Fruit fly (Drosophila melanogaster): ENCODE data around the gene Cpr65Ay.

Cpr65Ay gene

DNA sequence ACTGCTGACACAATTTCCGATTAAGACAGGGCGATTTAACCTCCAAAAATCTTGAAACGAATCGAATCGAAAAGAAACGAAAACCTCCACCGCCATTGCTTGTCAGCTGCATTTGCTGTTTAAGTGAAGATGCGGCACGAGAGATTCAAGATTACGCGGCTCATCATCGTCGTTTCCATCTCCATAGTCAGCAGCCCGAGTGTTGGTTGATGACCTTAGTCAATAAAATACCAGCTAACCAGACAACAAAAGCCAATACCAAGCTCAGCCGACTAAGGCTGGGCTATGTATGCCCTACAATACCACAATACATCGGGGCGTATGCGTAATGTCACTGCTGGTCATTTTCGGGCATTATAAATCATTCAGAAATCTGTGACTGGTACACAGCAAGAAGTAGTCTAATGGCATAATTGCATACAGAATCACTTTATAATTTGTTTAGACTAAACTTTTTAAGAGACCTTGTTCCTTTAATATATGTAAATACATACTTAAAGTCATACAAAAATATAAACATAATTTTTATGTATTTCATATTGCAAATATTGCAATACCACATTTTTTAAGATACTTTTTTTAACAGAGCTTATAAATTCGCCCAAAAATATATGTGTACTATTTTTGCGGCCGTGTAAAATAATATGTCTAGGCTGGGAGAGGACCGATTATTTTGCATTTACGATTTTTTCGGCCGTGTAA lies 17.5 kb downstream of the Cpr65Ay start (continued):
- no peak for TF ChIP-seq CG2875 (GFP tag; optimal IDR thresholded peaks at IDR 0.05)
- TF ChIP-seq CG11695 (GFP tag; IDR thresholded peaks at IDR 0.05), result 0 out of 3 replicates have a peak, but pooled peaks have one; percentile 17
- TF ChIP-seq sd (tag; optimal IDR thresholded peaks at IDR 0.05), result peak; percentile 12
- no peak for TF ChIP-seq CG10543 (GFP tag; optimal IDR thresholded peaks at IDR 0.05)
- peak; percentile 27 for TF ChIP-seq CG11504 (tag; optimal IDR thresholded peaks at IDR 0.05)
- 0 out of 2 replicates have a peak, but pooled peaks have one; percentile 10 for TF ChIP-seq slbo (GFP tag; IDR thresholded peaks at IDR 0.05)
- TF ChIP-seq CG7556 (GFP tag; optimal IDR thresholded peaks at IDR 0.05), result peak; percentile 10
- 0 out of 3 replicates have a peak, but pooled peaks have one; percentile 10 for TF ChIP-seq otp (GFP tag; IDR thresholded peaks at IDR 0.05)
- TF ChIP-seq CG14441 (GFP tag; IDR thresholded peaks at IDR 0.05), result peak; percentile 24; the same call in 1 of the 2 replicates
- peak; percentile 20 for TF ChIP-seq grau (tag; optimal IDR thresholded peaks at IDR 0.05)
- peak; percentile 14; the same call in 1 of the 3 replicates for TF ChIP-seq tgo (GFP tag; IDR thresholded peaks at IDR 0.05)
- TF ChIP-seq exex (tag; optimal IDR thresholded peaks at IDR 0.05), result no peak
- TF ChIP-seq Mad (GFP tag; optimal IDR thresholded peaks at IDR 0.05), result no peak
- TF ChIP-seq CG8290 (GFP tag; optimal IDR thresholded peaks at IDR 0.05), result no peak
- TF ChIP-seq CG8290 (tag; optimal IDR thresholded peaks at IDR 0.05), result peak in 1 of 2 experiments; percentile 35
- peak; percentile 17 for TF ChIP-seq CG12769 (tag; optimal IDR thresholded peaks at IDR 0.05)
- no peak for TF ChIP-seq NfI (GFP tag; optimal IDR thresholded peaks at IDR 0.05)
- 0 out of 3 replicates have a peak, but pooled peaks have one; percentile 22 for TF ChIP-seq row (GFP tag; IDR thresholded peaks at IDR 0.05)
- peak; percentile 0 for TF ChIP-seq unpg (GFP tag; optimal IDR thresholded peaks at IDR 0.05)

DNA sequence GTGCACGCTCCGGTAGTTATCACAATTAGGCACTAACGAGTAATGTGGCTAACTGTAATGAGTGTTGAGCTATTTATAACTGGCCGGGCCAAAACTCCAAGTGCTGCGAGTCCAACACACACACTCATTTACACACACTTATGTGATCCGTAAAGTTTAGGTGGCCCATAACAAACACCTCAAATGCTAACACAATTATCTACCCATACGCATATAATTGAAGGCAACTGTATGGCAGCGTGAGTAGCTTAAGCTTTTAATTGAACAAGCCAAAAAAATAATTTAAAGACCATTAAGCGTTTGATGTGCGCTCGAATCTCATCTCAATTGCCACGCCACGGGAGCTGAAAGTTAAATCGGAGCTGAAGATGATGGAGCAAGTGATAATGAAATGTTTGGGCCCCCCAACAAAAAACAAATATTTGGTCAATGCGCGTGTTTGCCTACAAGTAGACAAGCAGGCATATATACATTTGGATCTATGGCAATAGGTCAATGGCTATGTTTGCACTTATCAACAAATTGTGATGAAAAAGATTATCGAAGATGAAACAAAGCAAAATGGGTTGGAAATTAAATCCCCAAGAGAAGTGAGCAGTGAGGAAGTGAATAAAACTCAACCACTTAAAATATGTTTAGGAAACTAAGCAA lies 18.4 kb downstream of the Cpr65Ay start, which contains the start of gene Cpr65Av:
Cpr65Av (minus strand) TSS at position 51 of the 651 bp plus-strand sequence.
- TF ChIP-seq CG14710 (tag; optimal IDR thresholded peaks at IDR 0.05), result no peak
- peak; percentile 10 for TF ChIP-seq CG10209 (GFP tag; optimal IDR thresholded peaks at IDR 0.05)
- no peak for TF ChIP-seq disco-r (GFP tag; optimal IDR thresholded peaks at IDR 0.05)
- TF ChIP-seq CG17912 (GFP tag; optimal IDR thresholded peaks at IDR 0.05), result peak; percentile 13
- no peak for TF ChIP-seq tin (GFP tag; optimal IDR thresholded peaks at IDR 0.05)
- TF ChIP-seq Xrp1 (GFP tag; IDR thresholded peaks at IDR 0.05), result no peak
- TF ChIP-seq sisA (GFP tag; IDR thresholded peaks at IDR 0.05), result no peak
- no peak for TF ChIP-seq row (GFP tag; IDR thresholded peaks at IDR 0.05)
- no peak for TF ChIP-seq Meics (GFP tag; optimal IDR thresholded peaks at IDR 0.05)
- no peak for TF ChIP-seq bbx (GFP tag; IDR thresholded peaks at IDR 0.05; ENCODE audit: partially characterized antibody)
- no peak for TF ChIP-seq esg (GFP tag; conservative IDR thresholded peaks at IDR 0.05)
- TF ChIP-seq CG10462 (GFP tag; optimal IDR thresholded peaks at IDR 0.05), result no peak
- no peak for TF ChIP-seq CG11696 (GFP tag; IDR thresholded peaks at IDR 0.05)
- no peak for TF ChIP-seq CG42726 (GFP tag; IDR thresholded peaks at IDR 0.05; ENCODE audit: partially characterized antibody)
- TF ChIP-seq CG15696 (tag; optimal IDR thresholded peaks at IDR 0.05), result peak; percentile 13
- TF ChIP-seq gcm2 (GFP tag; optimal IDR thresholded peaks at IDR 0.05), result no peak
- TF ChIP-seq Ets97D (GFP tag; optimal IDR thresholded peaks at IDR 0.05), result no peak
- no peak for TF ChIP-seq CG3065 (GFP tag; optimal IDR thresholded peaks at IDR 0.05)
- TF ChIP-seq otp (GFP tag; IDR thresholded peaks at IDR 0.05), result peak; percentile 17; the same call in 1 of the 3 replicates
- no peak for TF ChIP-seq CG9876 (GFP tag; optimal IDR thresholded peaks at IDR 0.05)
- peak; percentile 2 for TF ChIP-seq CG18599 (GFP tag; optimal IDR thresholded peaks at IDR 0.05)
- no peak for TF ChIP-seq Vsx1 (GFP tag; optimal IDR thresholded peaks at IDR 0.05)
- TF ChIP-seq zen (tag; optimal IDR thresholded peaks at IDR 0.05), result no peak
- no peak for TF ChIP-seq CG2120 (GFP tag; optimal IDR thresholded peaks at IDR 0.05)
- TF ChIP-seq Scr (GFP tag; IDR thresholded peaks at IDR 0.05; ENCODE audit: partially characterized antibody), result no peak
- TF ChIP-seq gem (tag; optimal IDR thresholded peaks at IDR 0.05), result peak; percentile 32
- TF ChIP-seq cas (GFP tag; IDR thresholded peaks at IDR 0.05), result no peak
- no peak for TF ChIP-seq CG8765 (GFP tag; IDR thresholded peaks at IDR 0.05)
- no peak for TF ChIP-seq pum (GFP tag; optimal IDR thresholded peaks at IDR 0.05)
- no peak for TF ChIP-seq stwl (tag; optimal IDR thresholded peaks at IDR 0.05)
- TF ChIP-seq yki (optimal IDR thresholded peaks at IDR 0.05), result no peak
